Worm (Caenorhabditis elegans) whole organism, early embryonic: Measurements from ENCODE around the gene T27D12.6.

Experiments used
- B0310.2 ChIP-seq: sonication (generic microtip); optimal IDR thresholded peaks from 2 replicates; lab custom pipeline; 2016; ENCODE audit warnings: mild to moderate bottlenecking, missing genetic modification characterization, missing compliant biosample characterization
- F13C5.2 ChIP-seq: sonication (generic microtip); optimal IDR thresholded peaks from 2 replicates; lab custom pipeline; 2017; ENCODE audit warnings: mild to moderate bottlenecking, missing genetic modification characterization, inconsistent platforms, missing compliant biosample characterization
- aly-1 ChIP-seq: sonication (generic microtip); optimal IDR thresholded peaks from 2 replicates; lab custom pipeline; 2016; ENCODE audit warnings: missing genetic modification characterization, missing compliant biosample characterization
- ama-1 ChIP-seq: fragments of 150-350 bp; optimal IDR thresholded peaks from 2 replicates; lab custom pipeline; 2014
- ceh-13 ChIP-seq: fragments of 200-800 bp; sonication (Bioruptor generic); optimal IDR thresholded peaks from 2 replicates; lab custom pipeline; 2018; ENCODE audit warnings: mild to moderate bottlenecking, missing genetic modification characterization, missing compliant biosample characterization
- ceh-36 ChIP-seq: sonication (generic microtip); optimal IDR thresholded peaks from 2 replicates; lab custom pipeline; 2016; ENCODE audit warnings: missing genetic modification characterization, inconsistent platforms, missing compliant biosample characterization
- ets-7 ChIP-seq: sonication (generic microtip); optimal IDR thresholded peaks from 2 replicates; lab custom pipeline; 2016; ENCODE audit warnings: missing genotype, missing genetic modification characterization, missing compliant biosample characterization
- flt-1 ChIP-seq: fragments of 200-800 bp; sonication (Bioruptor generic); IDR thresholded peaks from 2 replicates; pipeline ENCODE4 v1.3.6; 2022; ENCODE audit warnings: missing genetic modification characterization, missing compliant biosample characterization
- hmbx-1 ChIP-seq: sonication (generic microtip); optimal IDR thresholded peaks from 2 replicates; lab custom pipeline; 2016; ENCODE audit warnings: mild to moderate bottlenecking, missing genetic modification characterization, missing compliant biosample characterization
- hmg-4 ChIP-seq: fragments of 200-800 bp; sonication (Bioruptor generic); optimal IDR thresholded peaks from 2 replicates; lab custom pipeline; 2018; ENCODE audit warnings: mild to moderate bottlenecking, missing genetic modification characterization, missing compliant biosample characterization
- hnd-1 ChIP-seq: sonication (generic microtip); optimal IDR thresholded peaks from 2 replicates; lab custom pipeline; 2016; ENCODE audit warnings: missing genetic modification characterization, missing compliant biosample characterization
- pes-1 ChIP-seq: fragments of 200-800 bp; sonication (Bioruptor generic); IDR thresholded peaks from 2 replicates; pipeline ENCODE4 v1.3.6; 2022; ENCODE audit warnings: missing genetic modification reagents, missing genetic modification characterization, missing compliant biosample characterization
- scrt-1 ChIP-seq: fragments of 200-800 bp; sonication (Bioruptor generic); IDR thresholded peaks from 2 replicates; pipeline ENCODE4 v1.3.6; 2022; ENCODE audit warnings: missing genetic modification characterization, missing compliant biosample characterization
- sea-1 ChIP-seq: fragments of 200-800 bp; sonication (Bioruptor generic); conservative IDR thresholded peaks from 2 replicates; pipeline ENCODE4 v1.3.6; 2022; ENCODE audit warnings: missing genetic modification characterization, missing compliant biosample characterization
- tbx-11 ChIP-seq: fragments of 200-800 bp; sonication (Bioruptor generic); IDR thresholded peaks from 2 replicates; pipeline ENCODE4 v1.3.6; 2022; ENCODE audit warnings: missing genetic modification characterization, missing compliant biosample characterization
- tbx-37 ChIP-seq: fragments of 200-800 bp; sonication (Bioruptor generic); conservative IDR thresholded peaks from 2 replicates; pipeline ENCODE4 v1.3.6; 2022; ENCODE audit warnings: missing genetic modification reagents, missing genetic modification characterization, missing compliant biosample characterization
- tra-4 ChIP-seq: sonication (generic microtip); optimal IDR thresholded peaks from 2 replicates; lab custom pipeline; 2017; ENCODE audit warnings: missing genetic modification characterization, missing compliant biosample characterization

T27D12.6 gene

DNA sequence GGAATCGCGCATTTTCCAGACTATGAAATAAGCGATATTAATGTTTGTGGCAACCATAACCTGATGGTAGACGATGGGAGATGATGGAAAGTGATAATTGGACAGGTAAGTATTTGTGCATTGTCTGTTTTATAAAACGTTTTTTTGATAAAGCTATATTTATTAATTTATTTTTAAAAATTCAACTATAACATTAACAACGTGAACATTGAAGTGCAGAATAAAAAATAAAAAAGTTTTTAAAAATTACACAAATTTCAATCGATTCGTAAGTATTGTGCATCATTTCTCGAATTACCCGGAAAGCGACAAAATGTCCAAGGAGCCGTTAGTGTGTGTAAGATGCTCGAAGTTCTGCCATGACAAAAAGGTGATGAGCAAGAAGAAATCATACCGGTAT lies 29.1 kb upstream of the T27D12.6 start, which contains the start of gene jmjd-1.1:
Gene jmjd-1.1 (plus strand): TSS at position 301 of the 400 bp plus-strand sequence.
- no peak for TF ChIP-seq ceh-13 (GFP tag; lab: Kevin White, UChicago)
- no peak for TF ChIP-seq flt-1
- no peak for TF ChIP-seq hmbx-1 (tag; lab: Kevin White, UChicago)
- TF ChIP-seq scrt-1 = no peak
- TF ChIP-seq aly-1 (tag; lab: Kevin White, UChicago) = no peak
- TF ChIP-seq pes-1 = no peak
- TF ChIP-seq ama-1 (lab: Kevin White, UChicago) = no peak
- TF ChIP-seq B0310.2 = no peak
- no peak for TF ChIP-seq ceh-36 (tag; lab: Kevin White, UChicago)
- TF ChIP-seq hmg-4 (GFP tag; lab: Kevin White, UChicago) = no peak

DNA sequence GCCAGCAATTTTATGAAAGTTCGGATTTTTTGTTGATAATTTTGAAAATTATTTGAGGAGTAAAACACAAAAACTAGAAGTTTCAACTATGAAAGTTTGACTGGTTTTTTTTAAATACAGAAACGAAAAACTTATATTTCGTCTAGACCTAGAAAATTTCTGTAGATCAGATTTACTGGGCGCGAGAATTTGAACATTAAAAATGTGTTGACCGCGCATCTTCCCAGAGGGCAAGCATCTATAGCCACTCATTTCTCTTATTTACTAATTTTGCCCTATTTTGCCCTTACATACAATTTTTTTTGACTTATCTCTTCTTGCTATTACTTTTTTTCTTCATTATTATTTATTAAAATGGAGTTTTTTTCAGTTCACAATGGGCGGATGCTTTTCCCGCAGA lies 26.3 kb upstream of the T27D12.6 start, which contains the start of gene F43G6.10:
Gene F43G6.10 (plus strand): TSS at position 371 of the 400 bp plus-strand sequence.
- no peak for TF ChIP-seq hmg-4 (GFP tag; lab: Kevin White, UChicago)
- TF ChIP-seq scrt-1 = no peak
- TF ChIP-seq flt-1 = no peak
- no peak for TF ChIP-seq ceh-13 (GFP tag; lab: Kevin White, UChicago)
- no peak for TF ChIP-seq sea-1 (GFP tag; lab: Robert Waterston, UW)
- TF ChIP-seq ama-1 (lab: Kevin White, UChicago) = no peak
- TF ChIP-seq tbx-37 = no peak
- no peak for TF ChIP-seq B0310.2
- TF ChIP-seq ceh-36 (tag; lab: Kevin White, UChicago) = no peak
- no peak for TF ChIP-seq pes-1
- no peak for TF ChIP-seq ets-7 (tag; lab: Kevin White, UChicago)
- no peak for TF ChIP-seq hmbx-1 (tag; lab: Kevin White, UChicago)

DNA sequence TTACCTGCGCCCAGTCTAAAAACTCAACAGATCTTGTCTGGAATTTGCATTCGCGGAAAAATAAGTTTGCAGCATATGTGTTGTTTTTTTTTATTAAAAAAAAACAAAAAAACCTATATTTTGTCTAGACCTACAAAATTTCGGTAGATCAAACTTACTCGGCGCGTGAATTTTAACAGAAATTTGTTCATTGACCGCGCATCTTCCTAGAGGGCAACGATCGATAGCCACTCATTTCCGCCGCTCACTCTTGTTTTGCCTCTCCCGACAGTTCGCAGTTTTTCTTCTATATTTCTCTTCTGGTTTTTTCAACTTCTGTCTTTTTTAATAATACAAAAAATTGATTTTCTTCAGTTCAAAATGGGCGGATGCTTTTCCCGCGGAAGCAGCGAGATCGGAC lies 24.9 kb upstream of the T27D12.6 start, which contains the start of gene F43G6.7:
Gene F43G6.7 (plus strand): TSS at position 355 of the 400 bp plus-strand sequence.
- TF ChIP-seq ama-1 (lab: Kevin White, UChicago) (no peak), scrt-1 (no peak), B0310.2 (no peak), tra-4 (tag; lab: Kevin White, UChicago) (no peak)

DNA sequence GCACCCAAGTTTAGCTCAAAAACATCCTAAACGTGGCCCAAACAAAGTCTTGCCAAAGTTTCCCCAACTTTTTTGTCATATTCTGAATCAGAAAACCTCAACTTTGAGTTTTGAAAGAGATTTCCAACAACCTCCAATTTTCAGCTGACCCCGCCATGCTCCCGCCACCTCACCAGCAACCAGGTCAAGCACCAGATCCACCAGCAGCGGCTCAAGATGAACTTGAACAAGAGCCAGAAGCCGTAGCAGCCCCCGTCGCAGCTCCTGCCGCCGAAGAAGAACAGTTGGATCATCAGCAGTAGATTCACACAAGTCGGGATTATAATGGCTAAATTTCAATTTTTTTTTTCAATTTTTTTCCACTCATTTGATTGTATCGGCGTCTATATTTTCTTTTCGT lies 24.1 kb upstream of the T27D12.6 start:
- no peak for TF ChIP-seq ceh-13 (GFP tag; lab: Kevin White, UChicago)

DNA sequence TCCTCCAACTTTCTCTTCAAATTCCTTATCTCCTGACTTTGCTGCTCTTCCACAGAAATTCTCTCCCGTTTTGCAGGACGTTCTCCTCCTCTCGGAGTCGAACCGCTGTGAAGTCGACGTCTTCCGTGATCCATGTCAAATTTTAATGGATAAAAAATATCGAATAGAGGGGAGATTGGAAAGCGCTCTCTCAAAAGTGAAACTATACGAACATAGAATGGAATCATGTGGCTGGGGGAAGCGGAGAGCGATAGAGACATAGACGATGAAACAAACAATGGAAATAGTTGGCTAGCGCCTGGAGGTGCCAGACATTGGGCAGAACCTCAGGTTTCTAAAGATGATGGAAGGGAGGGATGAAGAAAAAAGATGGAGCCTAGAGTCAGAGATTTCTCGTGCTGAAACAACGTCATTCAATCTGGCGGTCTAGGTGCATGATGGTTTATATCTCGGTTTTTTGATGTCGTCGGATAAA lies 21.4 kb upstream of the T27D12.6 start, which contains the start of gene F43G6.8:
Gene F43G6.8 (minus strand): TSS at position 198 of the 475 bp plus-strand sequence.
- TF ChIP-seq hmbx-1 (tag; lab: Kevin White, UChicago) = no peak
- peak; percentile 37 for TF ChIP-seq hmg-4 (GFP tag; lab: Kevin White, UChicago)

DNA sequence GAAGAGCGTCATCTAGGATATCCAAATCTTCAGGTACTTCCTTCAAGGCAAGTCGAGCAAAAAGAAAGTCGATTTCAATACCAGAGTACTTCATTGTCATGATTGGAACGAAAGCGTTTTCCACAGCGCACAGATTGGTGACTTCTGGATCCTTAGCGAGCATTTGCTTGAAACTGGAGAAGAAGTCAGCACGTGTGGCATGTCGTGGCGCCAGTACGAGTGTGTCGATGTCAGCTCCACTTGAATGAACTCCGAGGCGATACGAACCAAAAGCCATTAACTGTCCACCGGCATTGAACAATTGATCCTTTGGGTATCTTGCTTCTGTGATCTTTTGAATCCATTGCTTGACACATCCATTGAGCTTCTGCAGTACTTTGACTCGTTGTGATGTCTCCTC lies 19.3 kb upstream of the T27D12.6 start:
- no peak for TF ChIP-seq flt-1
- no peak for TF ChIP-seq scrt-1
- TF ChIP-seq B0310.2 = no peak

DNA sequence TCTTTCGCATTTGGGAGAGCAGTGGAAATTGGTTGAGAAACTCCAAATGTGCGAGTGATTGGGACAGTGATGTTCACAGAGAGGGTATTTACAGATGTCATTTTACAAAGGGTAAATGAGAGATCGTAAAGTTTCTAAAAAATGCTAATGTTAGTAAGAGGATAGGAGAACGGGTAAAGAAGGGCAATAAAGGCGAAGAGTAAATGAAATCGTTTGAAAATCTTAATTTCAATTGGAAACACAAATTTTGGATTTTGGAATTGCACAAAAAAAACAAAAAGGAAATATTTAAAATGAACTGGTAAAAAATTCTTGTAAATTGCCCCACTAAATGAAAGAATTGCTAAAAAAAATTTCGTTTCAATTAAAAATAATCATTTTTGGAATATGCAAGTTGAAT lies 18.8 kb upstream of the T27D12.6 start, which contains the start of gene pap-3:
Gene pap-3 (minus strand): TSS at position 101 of the 400 bp plus-strand sequence.
- TF ChIP-seq pes-1 (no peak), ets-7 (tag; lab: Kevin White, UChicago) (no peak), ceh-13 (GFP tag; lab: Kevin White, UChicago) (no peak), tra-4 (tag; lab: Kevin White, UChicago) (no peak), sea-1 (GFP tag; lab: Robert Waterston, UW) (no peak), aly-1 (tag; lab: Kevin White, UChicago) (no peak), tbx-11 (GFP tag; lab: Robert Waterston, UW) (no peak), ceh-36 (tag; lab: Kevin White, UChicago) (no peak), scrt-1 (no peak), hnd-1 (no peak), F13C5.2 (tag; lab: Kevin White, UChicago) (no peak), ama-1 (lab: Kevin White, UChicago) (no peak), hmg-4 (GFP tag; lab: Kevin White, UChicago) (no peak)

DNA sequence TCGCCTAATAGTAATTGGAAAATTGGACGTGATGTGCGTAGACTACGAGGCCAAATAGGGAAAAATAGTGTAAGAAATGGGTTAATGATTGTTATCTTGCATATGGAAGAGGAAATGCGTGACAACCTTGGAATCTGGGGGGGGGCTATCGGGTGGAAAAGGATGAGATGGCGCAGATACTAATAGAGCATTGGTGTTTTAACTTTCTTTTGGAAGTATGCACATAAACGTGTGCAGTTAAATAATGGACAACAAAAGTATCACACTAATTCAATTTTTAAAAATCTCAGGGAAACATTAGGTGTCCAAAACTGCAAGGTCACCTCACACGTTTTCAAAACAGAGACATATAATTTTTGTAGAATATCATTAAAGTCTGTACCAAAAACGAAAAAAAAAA lies 15.5 kb upstream of the T27D12.6 start, which contains the start of gene Y6D1A.2:
Gene Y6D1A.2 (minus strand): TSS at position 101 of the 400 bp plus-strand sequence.
- TF ChIP-seq F13C5.2 (tag; lab: Kevin White, UChicago) = no peak
- no peak for TF ChIP-seq flt-1
- no peak for TF ChIP-seq ceh-13 (GFP tag; lab: Kevin White, UChicago)
- TF ChIP-seq ets-7 (tag; lab: Kevin White, UChicago) = no peak
- no peak for TF ChIP-seq pes-1
- TF ChIP-seq ama-1 (lab: Kevin White, UChicago) = no peak
- TF ChIP-seq tra-4 (tag; lab: Kevin White, UChicago) = no peak
- TF ChIP-seq hnd-1 = no peak
- TF ChIP-seq sea-1 (GFP tag; lab: Robert Waterston, UW) = no peak
- no peak for TF ChIP-seq hmg-4 (GFP tag; lab: Kevin White, UChicago)
- no peak for TF ChIP-seq hmbx-1 (tag; lab: Kevin White, UChicago)
